Worm (Caenorhabditis elegans): Measurements from ENCODE around the gene Y39B6A.30.
A peak's percentile ranks its signal among the peaks of the same experiment; 100 is the strongest.

DNA sequence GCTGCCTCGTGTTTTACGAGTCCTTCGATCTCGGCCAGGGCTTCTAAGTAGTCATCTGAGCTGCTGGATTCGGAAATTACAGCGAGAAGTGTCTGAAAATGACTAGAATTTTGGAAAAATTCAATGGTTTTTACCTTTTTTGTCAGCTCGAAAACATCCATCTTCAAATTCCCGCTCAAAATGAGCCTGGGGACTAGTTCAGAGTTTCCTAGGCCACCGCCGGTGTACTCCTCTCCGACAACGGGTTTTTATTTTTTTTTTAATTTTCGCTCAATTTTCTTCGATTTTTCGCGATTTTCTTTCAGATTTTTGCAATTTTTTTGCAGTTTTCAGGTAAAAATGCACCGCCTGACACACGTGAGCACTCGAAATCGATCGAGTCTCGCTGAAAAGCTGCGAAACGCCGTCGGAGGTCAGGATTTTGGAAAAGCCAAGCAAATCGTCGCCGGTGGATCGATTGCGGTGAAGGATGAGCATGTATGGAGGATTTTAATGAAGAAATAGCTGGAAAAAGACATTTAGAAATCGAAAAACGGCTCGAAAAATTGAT lies 33.3 kb upstream of the Y39B6A.30 start, which contains the start of the genes mrps-35 and sws-1:
- no peak for TF ChIP-seq dmd-4 (tag; optimal IDR thresholded peaks at IDR 0.05)
- no peak for TF ChIP-seq skn-1 (tag; optimal IDR thresholded peaks at IDR 0.05)
- TF ChIP-seq F13H6.1 (tag; optimal IDR thresholded peaks at IDR 0.05): peak; percentile 60
- TF ChIP-seq mdl-1 (tag; optimal IDR thresholded peaks at IDR 0.05): no peak
- TF ChIP-seq ama-1 (optimal IDR thresholded peaks at IDR 0.05): no peak
- no peak for TF ChIP-seq nhr-12 (tag; optimal IDR thresholded peaks at IDR 0.05)
- no peak for TF ChIP-seq sem-4 (tag; optimal IDR thresholded peaks at IDR 0.05)
- no peak for TF ChIP-seq nhr-6 (tag; optimal IDR thresholded peaks at IDR 0.05)
- TF ChIP-seq lin-13 (GFP tag; optimal IDR thresholded peaks at IDR 0.05): peak; percentile 49
